Worm (Caenorhabditis elegans): ENCODE results near the gene F53A2.9.

- TF ChIP-seq snpc-4 (tag; optimal IDR thresholded peaks at IDR 0.05) (no peak), lin-13 (tag; optimal IDR thresholded peaks at IDR 0.05) (no peak), ztf-11 (tag; optimal IDR thresholded peaks at IDR 0.05) (no peak)
Measured at ce11 chrIII:13381684-13382083, 22.5 kb upstream of the F53A2.9 start.
